Worm (Caenorhabditis elegans) whole organism, young adult: ENCODE data around the gene W03C9.6.

Source experiments
- C17E4.6 ChIP-seq: fragments of 200-800 bp; sonication (Bioruptor generic); IDR thresholded peaks from 2 replicates; pipeline ENCODE4 v1.3.6; 2022; ENCODE audit warnings: missing genetic modification reagents, missing genetic modification characterization, missing compliant biosample characterization
- D2030.7 ChIP-seq: fragments of 200-800 bp; sonication (Bioruptor generic); IDR thresholded peaks from 2 replicates; pipeline ENCODE4 v1.3.6; 2022; ENCODE audit warnings: missing genetic modification reagents, missing genetic modification characterization, missing compliant biosample characterization
- F10E7.11 ChIP-seq: sonication (generic microtip); optimal IDR thresholded peaks from 2 replicates; lab custom pipeline; 2017; ENCODE audit warnings: mild to moderate bottlenecking, missing genetic modification characterization, moderate library complexity, missing compliant biosample characterization
- F37B4.10 ChIP-seq: fragments of 200-800 bp; sonication (Bioruptor generic); IDR thresholded peaks from 2 replicates; pipeline ENCODE4 v1.3.6; 2022; ENCODE audit warnings: missing genetic modification characterization, missing compliant biosample characterization
- F52B5.7 ChIP-seq: sonication (generic microtip); optimal IDR thresholded peaks from 2 replicates; lab custom pipeline; 2016; ENCODE audit warnings: mild to moderate bottlenecking, missing genetic modification characterization, missing compliant biosample characterization
- K12H6.12 ChIP-seq: fragments of 200-800 bp; sonication (Bioruptor generic); optimal IDR thresholded peaks from 2 replicates; lab custom pipeline; 2018; ENCODE audit warnings: mild to moderate bottlenecking, missing genetic modification characterization, missing compliant biosample characterization
- T26A5.8 ChIP-seq: sonication (generic microtip); optimal IDR thresholded peaks from 2 replicates; lab custom pipeline; 2016; ENCODE audit warnings: missing genetic modification characterization, missing compliant biosample characterization
- Y53G8AR.9 ChIP-seq: fragments of 200-800 bp; sonication (Bioruptor generic); conservative IDR thresholded peaks from 2 replicates; pipeline ENCODE4 v1.3.6; 2022; ENCODE audit warnings: missing genetic modification reagents, missing genetic modification characterization, missing compliant biosample characterization
- Y56A3A.18 ChIP-seq: fragments of 200-800 bp; sonication (Bioruptor generic); IDR thresholded peaks from 2 replicates; pipeline ENCODE4 v1.3.6; 2022; ENCODE audit warnings: missing genetic modification reagents, missing genetic modification characterization, missing compliant biosample characterization
- ZK185.1 ChIP-seq: sonication (generic microtip); optimal IDR thresholded peaks from 2 replicates; lab custom pipeline; 2016; ENCODE audit warnings: mild to moderate bottlenecking, missing genetic modification characterization, missing compliant biosample characterization; ENCODE audit not compliant: poor library complexity, severe bottlenecking
- akir-1 ChIP-seq: fragments of 200-800 bp; sonication (Bioruptor generic); optimal IDR thresholded peaks from 2 replicates; lab custom pipeline; 2018; ENCODE audit warnings: mild to moderate bottlenecking, missing genetic modification characterization, moderate library complexity, missing compliant biosample characterization
- aptf-2 ChIP-seq: fragments of 200-800 bp; sonication (Bioruptor generic); conservative IDR thresholded peaks from 2 replicates; pipeline ENCODE4 v1.3.6; 2022; ENCODE audit warnings: missing genetic modification reagents, missing genetic modification characterization, missing compliant biosample characterization
- aptf-3 ChIP-seq: fragments of 200-800 bp; sonication (Bioruptor generic); IDR thresholded peaks from 2 replicates; pipeline ENCODE4 v1.3.6; 2022; ENCODE audit warnings: missing genetic modification characterization, missing compliant biosample characterization
- attf-3 ChIP-seq: fragments of 200-800 bp; sonication (Bioruptor generic); conservative IDR thresholded peaks from 2 replicates; pipeline ENCODE4 v1.3.6; 2022; ENCODE audit warnings: missing genetic modification reagents, missing genetic modification characterization, missing compliant biosample characterization
- attf-6 ChIP-seq: fragments of 200-800 bp; sonication (Bioruptor generic); IDR thresholded peaks from 2 replicates; pipeline ENCODE4 v1.3.6; 2022; ENCODE audit warnings: missing genetic modification reagents, missing genetic modification characterization, missing compliant biosample characterization
- bed-2 ChIP-seq: fragments of 200-800 bp; sonication (Bioruptor generic); IDR thresholded peaks from 2 replicates; pipeline ENCODE4 v1.3.6; 2022; ENCODE audit warnings: missing genetic modification reagents, missing genetic modification characterization, missing compliant biosample characterization
- cebp-1 ChIP-seq, 2 experiments: fragments of 200-800 bp in 1 of 2; sonication (Bioruptor generic) in 1 of 2; sonication (generic microtip) in 1 of 2; IDR thresholded peaks in 1 of 2; optimal IDR thresholded peaks in 1 of 2; 2 replicates each; pipeline versions ENCODE4 v1.3.6 to Lab custom; 2017 to 2022; ENCODE audit warnings: missing compliant biosample characterization in 2 of 2, missing genetic modification characterization in 2 of 2, mild to moderate bottlenecking in 1 of 2, missing genetic modification reagents in 1 of 2, moderate library complexity in 1 of 2
- cebp-2 ChIP-seq: fragments of 200-800 bp; sonication (Bioruptor generic); IDR thresholded peaks from 2 replicates; pipeline ENCODE4 v1.3.6; 2022; ENCODE audit warnings: missing genetic modification characterization, missing compliant biosample characterization
- ceh-58 ChIP-seq: fragments of 200-800 bp; sonication (Bioruptor generic); IDR thresholded peaks from 2 replicates; pipeline ENCODE4 v1.3.6; 2022; ENCODE audit warnings: missing genetic modification characterization, missing compliant biosample characterization
- chd-7 ChIP-seq: sonication (generic microtip); optimal IDR thresholded peaks from 2 replicates; lab custom pipeline; 2016; ENCODE audit warnings: mild to moderate bottlenecking, missing genetic modification characterization, moderate library complexity, missing compliant biosample characterization
- die-1 ChIP-seq: sonication (generic microtip); optimal IDR thresholded peaks from 2 replicates; lab custom pipeline; 2016; ENCODE audit warnings: missing genotype, mild to moderate bottlenecking, missing genetic modification characterization, missing compliant biosample characterization
- dpl-1 ChIP-seq: fragments of 150-350 bp; optimal IDR thresholded peaks from 2 replicates; lab custom pipeline; 2014; ENCODE audit warnings: missing biosample characterization, missing genetic modification reagents, missing genetic modification characterization
- egrh-3 ChIP-seq: fragments of 200-800 bp; sonication (Bioruptor generic); IDR thresholded peaks from 2 replicates; pipeline ENCODE4 v1.3.6; 2022; ENCODE audit warnings: missing genetic modification reagents, missing genetic modification characterization, missing compliant biosample characterization
- fkh-3 ChIP-seq: sonication (generic microtip); optimal IDR thresholded peaks from 2 replicates; lab custom pipeline; 2016; ENCODE audit warnings: mild to moderate bottlenecking, missing genetic modification characterization, missing compliant biosample characterization
- him-1 ChIP-seq: sonication (generic microtip); optimal IDR thresholded peaks from 2 replicates; lab custom pipeline; 2016; ENCODE audit warnings: missing genotype, missing genetic modification reagents, missing genetic modification characterization, missing compliant biosample characterization
- hlh-12 ChIP-seq: sonication (generic microtip); optimal IDR thresholded peaks from 2 replicates; lab custom pipeline; 2016; ENCODE audit warnings: missing genetic modification characterization, missing compliant biosample characterization
- hrde-1 ChIP-seq: sonication (generic microtip); optimal IDR thresholded peaks from 2 replicates; lab custom pipeline; 2016; ENCODE audit warnings: missing genetic modification characterization, mild to moderate bottlenecking, missing compliant biosample characterization, moderate library complexity, missing genotype, missing genetic modification reagents, borderline replicate concordance
- hsf-1 ChIP-seq: fragments of 200-800 bp; sonication (Bioruptor generic); IDR thresholded peaks from 2 replicates; pipeline ENCODE4 v1.3.6; 2022; ENCODE audit warnings: missing genetic modification reagents, missing genetic modification characterization, missing compliant biosample characterization
- lin-54 ChIP-seq: fragments of 200-800 bp; sonication (Bioruptor generic); optimal IDR thresholded peaks from 2 replicates; lab custom pipeline; 2018; ENCODE audit warnings: mild to moderate bottlenecking, missing genetic modification characterization, missing compliant biosample characterization
- lir-1 ChIP-seq: fragments of 200-800 bp; sonication (Bioruptor generic); conservative IDR thresholded peaks from 2 replicates; pipeline ENCODE4 v1.3.6; 2022; ENCODE audit warnings: missing genetic modification reagents, missing genetic modification characterization, missing compliant biosample characterization
- lsl-1 ChIP-seq: fragments of 200-800 bp; sonication (Bioruptor generic); optimal IDR thresholded peaks from 2 replicates; lab custom pipeline; 2018; ENCODE audit warnings: mild to moderate bottlenecking, missing genetic modification characterization, moderate library complexity, missing compliant biosample characterization
- nfyb-1 ChIP-seq: fragments of 200-800 bp; sonication (Bioruptor generic); IDR thresholded peaks from 2 replicates; pipeline ENCODE4 v1.3.6; 2022; ENCODE audit warnings: missing genetic modification reagents, missing genetic modification characterization, missing compliant biosample characterization
- nhr-27 ChIP-seq: fragments of 200-800 bp; sonication (Bioruptor generic); optimal IDR thresholded peaks from 2 replicates; lab custom pipeline; 2018; ENCODE audit warnings: mild to moderate bottlenecking, missing genetic modification characterization, moderate library complexity, missing compliant biosample characterization
- pbrm-1 ChIP-seq: fragments of 200-800 bp; sonication (Bioruptor generic); IDR thresholded peaks from 2 replicates; pipeline ENCODE4 v1.3.6; 2022; ENCODE audit warnings: missing genetic modification reagents, missing genetic modification characterization, missing compliant biosample characterization
- rcor-1 ChIP-seq: fragments of 200-800 bp; sonication (Bioruptor generic); IDR thresholded peaks from 2 replicates; pipeline ENCODE4 v1.3.6; 2022; ENCODE audit warnings: missing genetic modification reagents, missing genetic modification characterization, missing compliant biosample characterization
- rec-8 ChIP-seq, 2 experiments: sonication (generic microtip); optimal IDR thresholded peaks; 2 replicates each; lab custom pipeline; 2016; ENCODE audit warnings: mild to moderate bottlenecking in 2 of 2, missing genetic modification characterization in 2 of 2, missing genetic modification reagents in 2 of 2, missing genotype in 2 of 2, missing biosample characterization in 1 of 2, missing compliant biosample characterization in 1 of 2, moderate library complexity in 1 of 2
- repo-1 ChIP-seq: sonication (generic microtip); optimal IDR thresholded peaks from 2 replicates; lab custom pipeline; 2017; ENCODE audit warnings: mild to moderate bottlenecking, missing genetic modification characterization, missing compliant biosample characterization
- snpc-3.4 ChIP-seq: sonication (generic microtip); optimal IDR thresholded peaks from 2 replicates; lab custom pipeline; 2017; ENCODE audit warnings: missing genetic modification characterization, mild to moderate bottlenecking, missing compliant biosample characterization, antibody characterized with exemption, moderate library complexity, missing genotype, missing genetic modification reagents
- tlf-1 ChIP-seq: fragments of 200-800 bp; sonication (Bioruptor generic); optimal IDR thresholded peaks from 2 replicates; lab custom pipeline; 2018; ENCODE audit warnings: mild to moderate bottlenecking, missing genetic modification characterization, missing compliant biosample characterization
- unc-130 ChIP-seq: sonication (generic microtip); optimal IDR thresholded peaks from 2 replicates; lab custom pipeline; 2016; ENCODE audit warnings: missing genetic modification reagents, missing genetic modification characterization, missing compliant biosample characterization
- zfh-2 ChIP-seq: fragments of 200-800 bp; sonication (Bioruptor generic); conservative IDR thresholded peaks from 2 replicates; pipeline ENCODE4 v1.3.6; 2022; ENCODE audit warnings: missing genetic modification reagents, missing genetic modification characterization, missing compliant biosample characterization
- zim-3 ChIP-seq: sonication (generic microtip); optimal IDR thresholded peaks from 2 replicates; lab custom pipeline; 2017; ENCODE audit warnings: mild to moderate bottlenecking, missing genetic modification characterization, moderate library complexity, missing compliant biosample characterization
- ztf-18 ChIP-seq: sonication (generic microtip); optimal IDR thresholded peaks from 2 replicates; lab custom pipeline; 2016; ENCODE audit warnings: missing genotype, mild to moderate bottlenecking, missing genetic modification characterization, missing compliant biosample characterization
- ztf-26 ChIP-seq: sonication (generic microtip); optimal IDR thresholded peaks from 2 replicates; lab custom pipeline; 2017; ENCODE audit warnings: missing genetic modification characterization, missing compliant biosample characterization
- ztf-28 ChIP-seq: fragments of 200-800 bp; sonication (Bioruptor generic); IDR thresholded peaks from 2 replicates; pipeline ENCODE4 v1.3.6; 2022; ENCODE audit warnings: missing genetic modification reagents, missing genetic modification characterization, missing compliant biosample characterization
- ztf-3 ChIP-seq: fragments of 200-800 bp; sonication (Bioruptor generic); optimal IDR thresholded peaks from 2 replicates; lab custom pipeline; 2018; ENCODE audit warnings: mild to moderate bottlenecking, missing genetic modification characterization, missing compliant biosample characterization
- ztf-6 ChIP-seq: fragments of 200-800 bp; sonication (Bioruptor generic); IDR thresholded peaks from 2 replicates; pipeline ENCODE4 v1.3.6; 2022; ENCODE audit warnings: missing genetic modification reagents, missing genetic modification characterization, missing compliant biosample characterization

Gene W03C9.6

DNA sequence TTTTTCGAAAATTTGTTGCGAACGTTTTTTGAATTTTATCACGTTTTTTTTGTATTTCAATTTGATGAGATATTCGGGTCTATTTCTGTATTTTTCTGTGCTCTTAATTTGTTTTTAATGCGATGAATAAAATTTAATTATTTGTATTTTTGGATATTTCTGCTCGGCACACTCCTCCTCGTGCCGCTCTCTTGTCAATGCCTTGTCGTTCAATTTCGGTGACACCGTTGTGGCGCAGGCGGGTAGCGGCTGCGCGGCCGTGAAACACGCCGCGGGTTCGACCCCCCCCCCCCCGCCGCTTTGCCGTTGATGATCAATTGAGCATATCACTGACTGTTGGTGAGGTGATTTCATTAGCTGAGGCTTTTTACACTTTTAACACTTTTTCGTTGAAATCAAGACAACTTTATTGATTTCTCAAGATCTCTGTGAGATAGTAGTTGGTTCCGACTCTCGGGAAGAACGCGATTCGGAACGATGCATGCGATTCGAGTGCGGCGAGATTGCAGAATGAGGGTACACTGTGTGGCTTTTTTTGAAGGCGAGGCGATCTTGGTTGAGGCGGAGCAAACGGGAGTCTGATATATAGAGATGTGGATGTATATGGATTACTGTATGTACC is 6.4 kb downstream of the W03C9.6 start (continued):
- TF ChIP-seq snpc-3.4 (tag; lab: Kevin White, UChicago) (peak; percentile 90), egrh-3 (GFP tag; lab: Robert Waterston, UW) (peak; percentile 99), F52B5.7 (tag; lab: Kevin White, UChicago) (peak; percentile 99), hrde-1 (tag; lab: Kevin White, UChicago) (peak; percentile 97), hlh-12 (peak; percentile 91), zim-3 (tag; lab: Kevin White, UChicago) (peak; percentile 99), fkh-3 (tag; lab: Kevin White, UChicago) (peak; percentile 99), K12H6.12 (tag; lab: Kevin White, UChicago) (peak; percentile 91), Y53G8AR.9 (GFP tag; lab: Robert Waterston, UW) (peak; percentile 88), T26A5.8 (peak; percentile 99), ztf-3 (GFP tag; lab: Kevin White, UChicago) (peak; percentile 84), D2030.7 (GFP tag; lab: Robert Waterston, UW) (peak; percentile 96), akir-1 (GFP tag; lab: Kevin White, UChicago) (peak; percentile 75), F10E7.11 (peak; percentile 98), bed-2 (GFP tag; lab: Robert Waterston, UW) (peak; percentile 92), ztf-18 (tag; lab: Kevin White, UChicago) (peak; percentile 87), chd-7 (tag; lab: Kevin White, UChicago) (peak; percentile 98), die-1 (tag; lab: Kevin White, UChicago) (peak; percentile 98), rec-8 (tag; optimal IDR thresholded peaks at IDR 0.05; lab: Kevin White, UChicago) (peak; percentile 96 to 99), cebp-1 (GFP tag; IDR thresholded peaks at IDR 0.05; lab: Robert Waterston, UW) (peak; percentile 88), cebp-1 (tag; optimal IDR thresholded peaks at IDR 0.05; lab: Kevin White, UChicago) (peak; percentile 95), hsf-1 (peak; percentile 82), ceh-58 (peak; percentile 98), attf-6 (GFP tag; lab: Robert Waterston, UW) (peak; percentile 89), rcor-1 (GFP tag; lab: Robert Waterston, UW) (peak; percentile 93), zfh-2 (peak; percentile 100), lin-54 (GFP tag; lab: Kevin White, UChicago) (peak; percentile 92), aptf-2 (GFP tag; lab: Robert Waterston, UW) (peak; percentile 68; the same call in 1 of the 2 replicates), lir-1 (GFP tag; lab: Robert Waterston, UW) (peak; percentile 85), ztf-26 (tag; lab: Kevin White, UChicago) (peak; percentile 95), attf-3 (GFP tag; lab: Robert Waterston, UW) (peak; percentile 85), unc-130 (GFP tag; lab: Kevin White, UChicago) (peak; percentile 95), ztf-28 (GFP tag; lab: Robert Waterston, UW) (peak; percentile 98), ZK185.1 (tag; lab: Kevin White, UChicago) (peak; percentile 93), dpl-1 (GFP tag; lab: Kevin White, UChicago) (peak; percentile 37), repo-1 (peak; percentile 96), cebp-2 (peak; percentile 100), nhr-27 (tag; lab: Kevin White, UChicago) (peak; percentile 99), C17E4.6 (peak; percentile 95), tlf-1 (GFP tag; lab: Kevin White, UChicago) (peak; percentile 91), Y56A3A.18 (GFP tag; lab: Robert Waterston, UW) (peak; percentile 96), him-1 (tag; lab: Kevin White, UChicago) (peak; percentile 87), pbrm-1 (peak; percentile 93), ztf-6 (GFP tag; lab: Robert Waterston, UW) (peak; percentile 92), aptf-3 (GFP tag; lab: Robert Waterston, UW) (peak; percentile 95), nfyb-1 (GFP tag; lab: Robert Waterston, UW) (peak; percentile 97), lsl-1 (GFP tag; lab: Kevin White, UChicago) (peak; percentile 86), F37B4.10 (GFP tag; lab: Robert Waterston, UW) (peak; percentile 98)
